Fruit fly (Drosophila melanogaster) whole organism, embryonic: ENCODE results near the gene twe.

ENCODE experiments used
- Antp ChIP-seq: fragments of 200-800 bp; sonication (Bioruptor generic); optimal IDR thresholded peaks from 3 replicates; lab custom pipeline; 2016; ENCODE audit warnings: missing biosample characterization, missing genetic modification characterization
- Atf6 ChIP-seq: fragments of 200-800 bp; sonication (Bioruptor generic); IDR thresholded peaks from 2 replicates; pipeline ENCODE4 v1.3.6; 2022; ENCODE audit warnings: missing biosample characterization, missing genetic modification characterization
- CG10274 ChIP-seq: fragments of 200-800 bp; sonication (Bioruptor generic); optimal IDR thresholded peaks from 3 replicates; lab custom pipeline; 2017; ENCODE audit warnings: missing biosample characterization, mild to moderate bottlenecking, missing genetic modification characterization
- CG11560 ChIP-seq: fragments of 200-800 bp; sonication (Bioruptor generic); IDR thresholded peaks from 3 replicates; pipeline ENCODE4 v1.3.6; 2022; ENCODE audit warnings: missing biosample characterization, missing genetic modification characterization
- CG11723 ChIP-seq: fragments of 200-800 bp; sonication (Bioruptor generic); optimal IDR thresholded peaks from 2 replicates; lab custom pipeline; 2017; ENCODE audit warnings: missing biosample characterization, mild to moderate bottlenecking, missing genetic modification characterization
- CG12155 ChIP-seq: fragments of 200-800 bp; sonication (Bioruptor generic); optimal IDR thresholded peaks from 3 replicates; lab custom pipeline; 2016; ENCODE audit warnings: missing biosample characterization, missing genetic modification characterization
- CG12236 ChIP-seq: fragments of 200-800 bp; sonication (Bioruptor generic); optimal IDR thresholded peaks from 2 replicates; lab custom pipeline; 2016; ENCODE audit warnings: missing biosample characterization, missing genetic modification characterization
- CG12659 ChIP-seq: fragments of 200-800 bp; sonication (Bioruptor generic); optimal IDR thresholded peaks from 3 replicates; lab custom pipeline; 2017; ENCODE audit warnings: mild to moderate bottlenecking, missing biosample characterization, missing genetic modification reagents, missing genetic modification characterization
- CG13296 ChIP-seq: fragments of 200-800 bp; sonication (Bioruptor generic); optimal IDR thresholded peaks from 3 replicates; lab custom pipeline; 2018; ENCODE audit warnings: missing biosample characterization, mild to moderate bottlenecking, missing genetic modification characterization
- CG17385 ChIP-seq: fragments of 200-800 bp; sonication (Bioruptor generic); optimal IDR thresholded peaks from 3 replicates; lab custom pipeline; 2018; ENCODE audit warnings: missing biosample characterization, mild to moderate bottlenecking, missing genetic modification characterization
- CG1832 ChIP-seq: fragments of 200-800 bp; sonication (Bioruptor generic); optimal IDR thresholded peaks from 2 replicates; lab custom pipeline; 2017; ENCODE audit warnings: missing biosample characterization, mild to moderate bottlenecking, missing genetic modification characterization, inconsistent platforms
- CG18764 ChIP-seq: fragments of 200-800 bp; sonication (Bioruptor generic); optimal IDR thresholded peaks from 3 replicates; lab custom pipeline; 2016; ENCODE audit warnings: missing biosample characterization, missing genetic modification characterization
- CG2129 ChIP-seq: fragments of 200-800 bp; sonication (Bioruptor generic); IDR thresholded peaks from 2 replicates; pipeline ENCODE4 v1.3.6; 2022; ENCODE audit warnings: missing biosample characterization, missing genetic modification characterization; ENCODE audit not compliant: partially characterized antibody
- CG2712 ChIP-seq: fragments of 200-800 bp; optimal IDR thresholded peaks from 3 replicates; lab custom pipeline; 2019; ENCODE audit warnings: missing biosample characterization, mild to moderate bottlenecking, missing genetic modification characterization, moderate library complexity
- CG2875 ChIP-seq: fragments of 200-800 bp; sonication (Bioruptor generic); optimal IDR thresholded peaks from 2 replicates; lab custom pipeline; 2017; ENCODE audit warnings: missing biosample characterization, mild to moderate bottlenecking, missing genetic modification characterization, missing genetic modification reagents
- CG3281 ChIP-seq: fragments of 200-800 bp; sonication (Bioruptor generic); optimal IDR thresholded peaks from 3 replicates; lab custom pipeline; 2017; ENCODE audit warnings: missing biosample characterization, mild to moderate bottlenecking, missing genetic modification characterization
- CG33557 ChIP-seq: fragments of 200-800 bp; sonication (Bioruptor generic); optimal IDR thresholded peaks from 2 replicates; lab custom pipeline; 2019; ENCODE audit warnings: missing biosample characterization, mild to moderate bottlenecking, missing genetic modification characterization, moderate library complexity
- CG8290 ChIP-seq, 3 experiments: fragments of 200-800 bp; sonication (Bioruptor generic); optimal IDR thresholded peaks; 2 replicates each; lab custom pipeline; 2016 to 2019; ENCODE audit warnings: missing biosample characterization in 3 of 3, missing genetic modification characterization in 3 of 3, mild to moderate bottlenecking in 2 of 3, moderate library complexity in 1 of 3
- CG8924 ChIP-seq: fragments of 200-800 bp; optimal IDR thresholded peaks from 3 replicates; lab custom pipeline; 2019; ENCODE audit warnings: missing biosample characterization, mild to moderate bottlenecking, missing genetic modification characterization, moderate library complexity
- D ChIP-seq, 2 experiments: fragments of 200-800 bp in 1 of 2; fragments of >200 bp in 1 of 2; sonication (Bioruptor generic) in 1 of 2; optimal IDR thresholded peaks; 2 replicates in 1 of 2; 3 replicates in 1 of 2; lab custom pipeline; 2017; ENCODE audit warnings: mild to moderate bottlenecking in 1 of 2, missing biosample characterization in 1 of 2, missing genetic modification characterization in 1 of 2, missing genetic modification reagents in 1 of 2
- Elba2 ChIP-seq: fragments of 200-800 bp; sonication (Bioruptor generic); optimal IDR thresholded peaks from 3 replicates; lab custom pipeline; 2016; ENCODE audit warnings: missing biosample characterization, missing genetic modification characterization
- Fer2 ChIP-seq: fragments of 200-800 bp; sonication (Bioruptor generic); optimal IDR thresholded peaks from 2 replicates; lab custom pipeline; 2018; ENCODE audit warnings: missing biosample characterization, mild to moderate bottlenecking, missing genetic modification characterization, moderate library complexity
- GATAe ChIP-seq: fragments of 200-800 bp; sonication (Bioruptor generic); conservative IDR thresholded peaks from 2 replicates; pipeline ENCODE4 v1.3.6; 2022; ENCODE audit warnings: missing biosample characterization, missing genetic modification characterization
- H2.0 ChIP-seq: fragments of 200-800 bp; sonication (Bioruptor generic); IDR thresholded peaks from 2 replicates; pipeline ENCODE4 v1.3.6; 2022; ENCODE audit warnings: missing biosample characterization, missing genetic modification characterization
- HHEX ChIP-seq: fragments of 200-800 bp; sonication (Bioruptor generic); optimal IDR thresholded peaks from 3 replicates; lab custom pipeline; 2017; ENCODE audit warnings: missing biosample characterization, mild to moderate bottlenecking, missing genetic modification characterization, missing genetic modification reagents
- HLH4C ChIP-seq: fragments of 200-800 bp; sonication (Bioruptor generic); IDR thresholded peaks from 3 replicates; pipeline ENCODE4 v1.3.6; 2022; ENCODE audit warnings: missing biosample characterization, missing genetic modification characterization; ENCODE audit not compliant: partially characterized antibody
- Hr3 ChIP-seq: fragments of 200-800 bp; sonication (Bioruptor generic); optimal IDR thresholded peaks from 3 replicates; lab custom pipeline; 2016; ENCODE audit warnings: missing biosample characterization, missing genetic modification characterization
- Hr51 ChIP-seq, 2 experiments: fragments of 200-800 bp; sonication (Bioruptor generic); optimal IDR thresholded peaks; 2 replicates in 1 of 2; 3 replicates in 1 of 2; lab custom pipeline; 2016 to 2018; ENCODE audit warnings: missing biosample characterization in 2 of 2, missing genetic modification characterization in 2 of 2, mild to moderate bottlenecking in 1 of 2, moderate library complexity in 1 of 2
- Lhr ChIP-seq: fragments of 200-800 bp; sonication (Bioruptor generic); optimal IDR thresholded peaks from 3 replicates; lab custom pipeline; 2017; ENCODE audit warnings: mild to moderate bottlenecking, missing biosample characterization, missing genetic modification reagents, missing genetic modification characterization
- Mrtf ChIP-seq: fragments of 200-800 bp; sonication (Bioruptor generic); IDR thresholded peaks from 3 replicates; pipeline ENCODE4 v1.3.6; 2022; ENCODE audit warnings: missing biosample characterization, missing genetic modification characterization
- NC2α ChIP-seq: fragments of 200-800 bp; sonication (Bioruptor generic); optimal IDR thresholded peaks from 2 replicates; lab custom pipeline; 2016; ENCODE audit warnings: missing biosample characterization, missing genetic modification characterization
- Neu2 ChIP-seq: fragments of 200-800 bp; sonication (Bioruptor generic); optimal IDR thresholded peaks from 3 replicates; lab custom pipeline; 2016; ENCODE audit warnings: missing biosample characterization, missing genetic modification characterization, borderline replicate concordance
- Oaz ChIP-seq: fragments of 200-800 bp; sonication (Bioruptor generic); IDR thresholded peaks from 2 replicates; pipeline ENCODE4 v1.3.6; 2022; ENCODE audit warnings: missing biosample characterization, missing genetic modification characterization
- Sox100B ChIP-seq: fragments of 200-800 bp; sonication (Bioruptor generic); optimal IDR thresholded peaks from 3 replicates; lab custom pipeline; 2018; ENCODE audit warnings: missing biosample characterization, mild to moderate bottlenecking, missing genetic modification characterization
- Sry-δ ChIP-seq: fragments of 200-800 bp; sonication (Bioruptor generic); optimal IDR thresholded peaks from 2 replicates; lab custom pipeline; 2016; ENCODE audit warnings: missing biosample characterization, missing genetic modification characterization
- ab ChIP-seq: fragments of 200-800 bp; sonication (Bioruptor generic); optimal IDR thresholded peaks from 2 replicates; lab custom pipeline; 2016; ENCODE audit warnings: missing biosample characterization, missing genetic modification characterization
- fd3F ChIP-seq: fragments of 200-800 bp; sonication (Bioruptor generic); optimal IDR thresholded peaks from 2 replicates; lab custom pipeline; 2018; ENCODE audit warnings: missing biosample characterization, mild to moderate bottlenecking, missing genetic modification characterization, moderate library complexity
- fd96Cb ChIP-seq: fragments of 200-800 bp; sonication (Bioruptor generic); optimal IDR thresholded peaks from 2 replicates; lab custom pipeline; 2018; ENCODE audit warnings: missing biosample characterization, mild to moderate bottlenecking, missing genetic modification characterization, moderate library complexity
- jumu ChIP-seq: fragments of 200-800 bp; sonication (Bioruptor generic); optimal IDR thresholded peaks from 3 replicates; lab custom pipeline; 2016; ENCODE audit warnings: missing biosample characterization, missing genetic modification characterization
- lov ChIP-seq, 2 experiments: fragments of 200-800 bp in 1 of 2; fragments of >200 bp in 1 of 2; sonication (Bioruptor generic) in 1 of 2; IDR thresholded peaks in 1 of 2; optimal IDR thresholded peaks in 1 of 2; 2 replicates in 1 of 2; 3 replicates in 1 of 2; pipeline versions ENCODE4 v1.3.6 to Lab custom; 2017 to 2022; ENCODE audit warnings: missing biosample characterization in 1 of 2, missing genetic modification characterization in 1 of 2
- rib ChIP-seq: fragments of 200-800 bp; sonication (Bioruptor generic); IDR thresholded peaks from 2 replicates; pipeline ENCODE4 v1.3.6; 2022; ENCODE audit warnings: missing biosample characterization, missing genetic modification characterization
- ro ChIP-seq: fragments of 200-800 bp; sonication (Bioruptor generic); IDR thresholded peaks from 2 replicates; pipeline ENCODE4 v1.3.6; 2022; ENCODE audit warnings: missing biosample characterization, missing genetic modification characterization
- ssp ChIP-seq: fragments of 200-800 bp; sonication (Bioruptor generic); IDR thresholded peaks from 2 replicates; pipeline ENCODE4 v1.3.6; 2022; ENCODE audit warnings: missing biosample characterization, missing genetic modification characterization
- tx ChIP-seq: fragments of 200-800 bp; sonication (Bioruptor generic); optimal IDR thresholded peaks from 2 replicates; lab custom pipeline; 2016; ENCODE audit warnings: missing biosample characterization, missing genetic modification characterization
- vnd ChIP-seq: fragments of 200-800 bp; sonication (Bioruptor generic); IDR thresholded peaks from 3 replicates; pipeline ENCODE4 v1.3.6; 2022; ENCODE audit warnings: missing biosample characterization, missing genetic modification characterization; ENCODE audit not compliant: partially characterized antibody
- zen2 ChIP-seq: fragments of 200-800 bp; sonication (Bioruptor generic); IDR thresholded peaks from 3 replicates; pipeline ENCODE4 v1.3.6; 2022; ENCODE audit warnings: missing biosample characterization, missing genetic modification characterization; ENCODE audit not compliant: partially characterized antibody
- zf30C ChIP-seq: fragments of 200-800 bp; sonication (Bioruptor generic); optimal IDR thresholded peaks from 3 replicates; lab custom pipeline; 2018; ENCODE audit warnings: missing biosample characterization, mild to moderate bottlenecking, missing genetic modification characterization

Gene twe

DNA sequence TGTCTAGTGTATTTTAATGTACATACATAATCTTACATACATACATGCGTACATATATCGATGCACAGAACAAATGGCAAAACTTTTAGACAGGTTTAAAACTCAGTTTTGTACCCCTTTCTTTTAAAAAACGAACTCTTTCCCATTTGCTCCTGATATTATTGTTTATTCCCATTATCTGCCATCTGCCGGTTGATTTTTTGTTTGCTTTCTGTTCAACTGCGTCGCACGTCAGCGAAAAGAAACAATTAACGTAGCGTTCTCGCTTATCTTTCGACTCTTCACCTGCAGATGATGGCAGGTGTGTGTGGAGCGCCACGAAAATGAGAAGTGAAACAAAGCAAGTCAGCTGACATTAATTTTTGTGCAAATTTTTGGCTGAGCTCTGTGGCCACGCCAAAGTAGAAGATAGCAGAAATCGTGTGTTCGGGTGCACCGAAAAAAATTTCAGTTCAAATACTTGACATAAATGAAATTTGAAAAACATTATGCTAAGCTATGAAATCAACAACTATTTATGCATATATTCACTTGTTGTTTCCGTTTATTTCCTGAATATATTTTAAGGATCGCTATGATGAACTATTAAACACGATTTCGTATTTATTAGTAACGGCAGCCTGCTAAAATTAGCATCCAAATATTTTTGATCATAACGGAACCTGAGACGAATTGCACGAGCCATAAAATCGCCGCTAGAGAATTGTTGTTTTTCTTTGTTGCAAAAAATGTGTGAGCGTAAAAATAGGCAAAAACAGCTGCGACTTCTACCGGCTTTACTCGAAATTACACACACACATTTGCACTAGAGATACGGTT lies 9.2 kb upstream of the twe start (continued):
- TF ChIP-seq GATAe (GFP tag; lab: Robert Waterston, UW): no peak
- no peak for TF ChIP-seq tx (GFP tag; lab: Kevin White, UChicago)
- no peak for TF ChIP-seq CG8924
- TF ChIP-seq ssp (GFP tag; lab: Robert Waterston, UW): no peak
- TF ChIP-seq CG17385 (GFP tag; lab: Kevin White, UChicago): no peak
- peak; percentile 22 for TF ChIP-seq HHEX (GFP tag; lab: Kevin White, UChicago)
- peak; percentile 67 for TF ChIP-seq CG3281 (GFP tag; lab: Kevin White, UChicago)
- TF ChIP-seq CG8290 (GFP tag; optimal IDR thresholded peaks at IDR 0.05; lab: Kevin White, UChicago): no peak
- TF ChIP-seq CG8290 (tag; optimal IDR thresholded peaks at IDR 0.05; lab: Kevin White, UChicago): no peak
- peak; percentile 16 for TF ChIP-seq Hr3 (GFP tag; lab: Kevin White, UChicago)
- no peak for TF ChIP-seq CG2875 (GFP tag; lab: Kevin White, UChicago)
- no peak for TF ChIP-seq zen2 (GFP tag; lab: Robert Waterston, UW)
- peak; percentile 0 for TF ChIP-seq CG2712 (tag; lab: Kevin White, UChicago)
- TF ChIP-seq Lhr (GFP tag; lab: Kevin White, UChicago): no peak
- no peak for TF ChIP-seq CG2129
- TF ChIP-seq CG12659: peak; percentile 0
- no peak for TF ChIP-seq Atf6 (GFP tag; lab: Robert Waterston, UW)
- no peak for TF ChIP-seq CG10274 (GFP tag; lab: Kevin White, UChicago)
- TF ChIP-seq H2.0: no peak
- TF ChIP-seq CG12236 (GFP tag; lab: Kevin White, UChicago): no peak
- no peak for TF ChIP-seq Oaz
- peak; percentile 27 for TF ChIP-seq fd96Cb
- no peak for TF ChIP-seq CG11723
- TF ChIP-seq jumu (GFP tag; lab: Kevin White, UChicago): no peak
- TF ChIP-seq rib: no peak
- TF ChIP-seq HLH4C (GFP tag; lab: Robert Waterston, UW): no peak
- no peak for TF ChIP-seq Mrtf (GFP tag; lab: Robert Waterston, UW)
- no peak for TF ChIP-seq lov (optimal IDR thresholded peaks at IDR 0.05; lab: Kevin White, UChicago)
- no peak for TF ChIP-seq lov (GFP tag; IDR thresholded peaks at IDR 0.05; lab: Robert Waterston, UW)
- TF ChIP-seq Antp (GFP tag; lab: Kevin White, UChicago): no peak
- no peak for TF ChIP-seq CG1832
- TF ChIP-seq CG33557: no peak
- TF ChIP-seq fd3F (GFP tag; lab: Kevin White, UChicago): no peak
- TF ChIP-seq NC2α (GFP tag; lab: Kevin White, UChicago): no peak
- TF ChIP-seq ab (GFP tag; lab: Kevin White, UChicago): no peak
- peak; percentile 15 for TF ChIP-seq CG12155 (GFP tag; lab: Kevin White, UChicago)
- TF ChIP-seq Hr51 (GFP tag; optimal IDR thresholded peaks at IDR 0.05; lab: Kevin White, UChicago): peak in 1 of 2 experiments; percentile 3
- TF ChIP-seq CG18764 (GFP tag; lab: Kevin White, UChicago): no peak
- TF ChIP-seq Neu2 (GFP tag; lab: Kevin White, UChicago): no peak
- TF ChIP-seq CG11560: no peak
- no peak for TF ChIP-seq zf30C (GFP tag; lab: Kevin White, UChicago)
- TF ChIP-seq Elba2: no peak
- TF ChIP-seq D (optimal IDR thresholded peaks at IDR 0.05; lab: Kevin White, UChicago): no peak
- no peak for TF ChIP-seq D (GFP tag; optimal IDR thresholded peaks at IDR 0.05; lab: Kevin White, UChicago)
- no peak for TF ChIP-seq Sry-δ (GFP tag; lab: Kevin White, UChicago)
- TF ChIP-seq vnd (GFP tag; lab: Robert Waterston, UW): no peak
- TF ChIP-seq CG13296 (GFP tag; lab: Kevin White, UChicago): no peak
- TF ChIP-seq Fer2 (tag; lab: Kevin White, UChicago): no peak
- no peak for TF ChIP-seq ro (GFP tag; lab: Robert Waterston, UW)
- TF ChIP-seq Sox100B (GFP tag; lab: Kevin White, UChicago): peak; percentile 37
